Fruit fly (Drosophila melanogaster): ENCODE results near the gene CG9636.

The CG9636 gene

DNA sequence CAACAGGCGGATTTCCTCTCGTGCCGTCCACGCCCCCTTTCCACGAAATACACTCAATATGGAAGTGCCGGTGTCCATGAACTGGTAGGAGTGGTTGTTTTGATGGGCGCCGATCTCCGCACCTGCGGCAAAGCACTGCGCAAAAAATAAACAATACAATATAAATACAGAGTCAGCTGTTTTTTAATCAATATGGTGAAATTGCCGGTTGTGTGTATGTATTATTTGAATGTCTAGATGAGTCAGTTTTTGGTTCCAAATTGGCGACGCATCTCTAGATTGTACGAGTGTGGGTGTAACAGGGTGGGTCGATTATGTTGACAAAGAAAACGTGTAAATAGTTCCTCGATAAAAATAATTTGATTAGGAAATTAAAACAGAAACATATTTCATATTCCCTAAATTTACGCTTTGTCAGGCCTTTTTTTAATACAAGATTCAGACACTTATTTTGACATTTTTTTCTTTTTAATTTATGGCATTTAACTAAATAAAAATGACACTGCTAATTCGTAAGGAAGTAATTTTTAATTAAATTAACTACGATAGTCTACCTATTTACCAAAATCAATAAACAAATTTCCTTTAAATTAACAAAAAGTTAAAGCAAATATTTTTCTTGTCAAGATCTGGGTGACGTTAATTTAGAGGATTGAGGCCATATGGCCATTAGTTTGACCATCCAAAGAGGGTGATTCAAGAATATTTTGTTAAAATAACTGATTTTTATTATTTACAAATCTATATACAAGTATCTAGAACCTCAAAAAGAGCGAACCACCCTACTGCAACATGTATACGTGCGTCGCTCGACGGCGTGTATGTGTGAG is 3.9 kb downstream of the CG9636 start (continued):
- TF ChIP-seq Hr3 (GFP tag; optimal IDR thresholded peaks at IDR 0.05) = peak; percentile 85
- peak; percentile 88 for TF ChIP-seq Med (GFP tag)
- TF ChIP-seq prd (optimal IDR thresholded peaks at IDR 0.05) = no peak
- peak; percentile 73 for TF ChIP-seq prd (GFP tag; IDR thresholded peaks at IDR 0.05)
- TF ChIP-seq pros (GFP tag; optimal IDR thresholded peaks at IDR 0.05) = peak; percentile 66
- no peak for TF ChIP-seq CG14965 (GFP tag; optimal IDR thresholded peaks at IDR 0.05; ENCODE audit: borderline replicate concordance)
- TF ChIP-seq CG3838 (GFP tag; optimal IDR thresholded peaks at IDR 0.05) = peak; percentile 75
- peak; percentile 61 for TF ChIP-seq sima (GFP tag; optimal IDR thresholded peaks at IDR 0.05)
- no peak for TF ChIP-seq CG8290 (GFP tag; optimal IDR thresholded peaks at IDR 0.05)
- peak; percentile 57 to 70 for TF ChIP-seq CG8290 (tag; optimal IDR thresholded peaks at IDR 0.05)
- TF ChIP-seq H15 (GFP tag; IDR thresholded peaks at IDR 0.05) = peak; percentile 76
- no peak for TF ChIP-seq Ravus (GFP tag; IDR thresholded peaks at IDR 0.05)
- no peak for TF ChIP-seq abd-A (tag; optimal IDR thresholded peaks at IDR 0.05)
- TF ChIP-seq CG12942 (GFP tag; optimal IDR thresholded peaks at IDR 0.05) = peak; percentile 65
- peak; percentile 90 for TF ChIP-seq CG33557 (GFP tag; optimal IDR thresholded peaks at IDR 0.05)
- peak; percentile 73 for TF ChIP-seq lmd (GFP tag; IDR thresholded peaks at IDR 0.05)
- TF ChIP-seq CG7928 (GFP tag; optimal IDR thresholded peaks at IDR 0.05) = peak; percentile 72
- TF ChIP-seq CG30403 (GFP tag; optimal IDR thresholded peaks at IDR 0.05) = peak; percentile 95
- peak; percentile 86 for TF ChIP-seq nerfin-1 (tag; optimal IDR thresholded peaks at IDR 0.05)
- TF ChIP-seq exex (tag; optimal IDR thresholded peaks at IDR 0.05) = peak; percentile 69
- TF ChIP-seq CG13894 (tag; optimal IDR thresholded peaks at IDR 0.05) = peak; percentile 66
- peak; percentile 97 for TF ChIP-seq CG2678 (tag; optimal IDR thresholded peaks at IDR 0.05)
- TF ChIP-seq CG10654 (GFP tag; optimal IDR thresholded peaks at IDR 0.05) = peak; percentile 74
- peak; percentile 76 for TF ChIP-seq gsb-n (tag; optimal IDR thresholded peaks at IDR 0.05)
- peak; percentile 61 for TF ChIP-seq HLH54F (GFP tag; optimal IDR thresholded peaks at IDR 0.05)
- TF ChIP-seq so (GFP tag; IDR thresholded peaks at IDR 0.05) = peak; percentile 80
- TF ChIP-seq CG6689 (GFP tag; IDR thresholded peaks at IDR 0.05) = peak; percentile 85
- peak; percentile 92 for TF ChIP-seq CG10209 (GFP tag; optimal IDR thresholded peaks at IDR 0.05)
- TF ChIP-seq vfl (GFP tag; optimal IDR thresholded peaks at IDR 0.05) = peak; percentile 54
- TF ChIP-seq NC2β (GFP tag; optimal IDR thresholded peaks at IDR 0.05) = peak; percentile 32
- TF ChIP-seq CG7556 (GFP tag; optimal IDR thresholded peaks at IDR 0.05) = peak; percentile 98
- TF ChIP-seq chm (GFP tag; IDR thresholded peaks at IDR 0.05) = peak; percentile 75
- TF ChIP-seq CTCF (GFP tag; optimal IDR thresholded peaks at IDR 0.05) = peak; percentile 47
- peak; percentile 94 for TF ChIP-seq nmo (GFP tag; optimal IDR thresholded peaks at IDR 0.05)
- TF ChIP-seq cas (GFP tag; IDR thresholded peaks at IDR 0.05) = no peak
- no peak for TF ChIP-seq amos (GFP tag; IDR thresholded peaks at IDR 0.05; ENCODE audit: partially characterized antibody)
- TF ChIP-seq CG3995 (GFP tag; optimal IDR thresholded peaks at IDR 0.05) = peak; percentile 61
- peak; percentile 49; the same call in 1 of the 2 replicates for TF ChIP-seq CG8765 (GFP tag; IDR thresholded peaks at IDR 0.05)
- TF ChIP-seq D19A (tag; optimal IDR thresholded peaks at IDR 0.05) = peak; percentile 88
- peak; percentile 65 for TF ChIP-seq MTF-1 (GFP tag; optimal IDR thresholded peaks at IDR 0.05; ENCODE audit: borderline replicate concordance)
- peak; percentile 90 for TF ChIP-seq CG13296 (GFP tag; optimal IDR thresholded peaks at IDR 0.05)
- TF ChIP-seq CG13424 (tag; optimal IDR thresholded peaks at IDR 0.05) = peak; percentile 94
- peak; percentile 99 for TF ChIP-seq CG17568 (GFP tag; optimal IDR thresholded peaks at IDR 0.05)
- peak; percentile 56 for TF ChIP-seq dm (GFP tag; optimal IDR thresholded peaks at IDR 0.05)
- peak; percentile 86 for TF ChIP-seq CG15601 (tag; optimal IDR thresholded peaks at IDR 0.05)
- peak; percentile 71 for TF ChIP-seq CG32767 (GFP tag; IDR thresholded peaks at IDR 0.05)
- peak; percentile 60; the same call in 1 of the 3 replicates for TF ChIP-seq otp (GFP tag; IDR thresholded peaks at IDR 0.05)
- peak; percentile 51 for TF ChIP-seq Mes4 (GFP tag; optimal IDR thresholded peaks at IDR 0.05)
- TF ChIP-seq pb (GFP tag; optimal IDR thresholded peaks at IDR 0.05) = peak; percentile 75
- peak; percentile 82 for TF ChIP-seq twi (tag; optimal IDR thresholded peaks at IDR 0.05)

Measured in whole organism, embryonic.